Fruit fly (Drosophila melanogaster) whole organism, wandering third instar larva: ENCODE data around the gene Sox102F.

Source experiments
- Abd-B ChIP-seq: fragments of >200 bp; optimal IDR thresholded peaks from 2 replicates; lab custom pipeline; 2017; ENCODE audit warnings: missing biosample characterization, missing genetic modification characterization
- CG9705 ChIP-seq: fragments of 200-800 bp; sonication (Bioruptor generic); optimal IDR thresholded peaks from 2 replicates; lab custom pipeline; 2018; ENCODE audit warnings: missing biosample characterization, mild to moderate bottlenecking, missing genetic modification characterization
- Dfd ChIP-seq: fragments of >200 bp; optimal IDR thresholded peaks from 2 replicates; lab custom pipeline; 2017; ENCODE audit warnings: missing biosample characterization, missing genetic modification characterization
- GATAd ChIP-seq: sonication (Bioruptor generic); optimal IDR thresholded peaks from 2 replicates; lab custom pipeline; 2016; ENCODE audit warnings: missing biosample characterization, missing genetic modification characterization
- HLH106 ChIP-seq: fragments of 200-800 bp; optimal IDR thresholded peaks from 3 replicates; lab custom pipeline; 2019; ENCODE audit warnings: missing biosample characterization, mild to moderate bottlenecking, missing genetic modification characterization, moderate library complexity
- Hnf4 ChIP-seq: fragments of 200-800 bp; sonication (Bioruptor generic); optimal IDR thresholded peaks from 2 replicates; lab custom pipeline; 2016; ENCODE audit warnings: missing biosample characterization, mild to moderate bottlenecking, missing genetic modification characterization
- Hr78 ChIP-seq: fragments of >200 bp; optimal IDR thresholded peaks from 2 replicates; lab custom pipeline; 2017; ENCODE audit warnings: missing biosample characterization, missing genetic modification characterization
- Hr83 ChIP-seq: fragments of 200-300 bp; sonication (Bioruptor generic); optimal IDR thresholded peaks from 2 replicates; lab custom pipeline; 2016; ENCODE audit warnings: missing biosample characterization, mild to moderate bottlenecking, missing genetic modification characterization, moderate library complexity; ENCODE audit not compliant: poor library complexity, severe bottlenecking
- Mio ChIP-seq: sonication (Bioruptor generic); optimal IDR thresholded peaks from 2 replicates; lab custom pipeline; 2016; ENCODE audit warnings: missing biosample characterization, missing genetic modification characterization
- Myc ChIP-seq: fragments of >200 bp; optimal IDR thresholded peaks from 2 replicates; lab custom pipeline; 2017
- N ChIP-seq: fragments of >200 bp; optimal IDR thresholded peaks from 2 replicates; lab custom pipeline; 2018; ENCODE audit warnings: missing biosample characterization, missing external identifiers, missing genetic modification characterization
- OdsH ChIP-seq: fragments of 200-800 bp; sonication (Bioruptor generic); optimal IDR thresholded peaks from 2 replicates; lab custom pipeline; 2016; ENCODE audit warnings: missing biosample characterization, mild to moderate bottlenecking, missing genetic modification characterization
- Rel ChIP-seq, 2 experiments: fragments of 200-800 bp; sonication (Bioruptor generic) in 1 of 2; optimal IDR thresholded peaks; 2 replicates in 1 of 2; 3 replicates in 1 of 2; lab custom pipeline; 2016 to 2019; ENCODE audit warnings: mild to moderate bottlenecking in 2 of 2, missing biosample characterization in 2 of 2, missing genetic modification characterization in 2 of 2, moderate library complexity in 1 of 2
- Vsx2 ChIP-seq: fragments of 200-300, 225-300 bp; sonication (Bioruptor generic); optimal IDR thresholded peaks from 2 replicates; lab custom pipeline; 2018; ENCODE audit warnings: missing biosample characterization, missing genetic modification characterization; ENCODE audit not compliant: partially characterized antibody
- br ChIP-seq: fragments of 200-800 bp; sonication (Bioruptor generic); optimal IDR thresholded peaks from 2 replicates; lab custom pipeline; 2016; ENCODE audit warnings: missing biosample characterization, missing genetic modification characterization
- brk ChIP-seq: fragments of 200-800 bp; sonication (Bioruptor generic); optimal IDR thresholded peaks from 2 replicates; lab custom pipeline; 2016; ENCODE audit warnings: missing biosample characterization, mild to moderate bottlenecking, missing genetic modification characterization
- dl ChIP-seq, 2 experiments: fragments of 175-275, 200-275 bp in 1 of 2; fragments of 200-275 bp in 1 of 2; sonication (Bioruptor generic); optimal IDR thresholded peaks; lab custom pipeline; 2018; ENCODE audit warnings: mild to moderate bottlenecking in 2 of 2, missing biosample characterization in 2 of 2, missing genetic modification characterization in 2 of 2, moderate library complexity in 2 of 2; ENCODE audit not compliant: partially characterized antibody in 2 of 2, insufficient read depth in 1 of 2
- dmrt93B ChIP-seq: fragments of 200-800 bp; sonication (Bioruptor generic); optimal IDR thresholded peaks from 2 replicates; lab custom pipeline; 2018; ENCODE audit warnings: missing biosample characterization, mild to moderate bottlenecking, missing genetic modification characterization
- dsf ChIP-seq: sonication (Bioruptor generic); optimal IDR thresholded peaks from 2 replicates; lab custom pipeline; 2016; ENCODE audit warnings: missing biosample characterization, missing genetic modification characterization, borderline replicate concordance
- foxo ChIP-seq, 2 experiments: fragments of 200-800 bp; sonication (Bioruptor generic); optimal IDR thresholded peaks; 2 replicates in 1 of 2; 3 replicates in 1 of 2; lab custom pipeline; 2016 to 2017; ENCODE audit warnings: missing biosample characterization in 2 of 2, missing genetic modification characterization in 2 of 2
- fru ChIP-seq: fragments of 200-800 bp; sonication (Bioruptor generic); optimal IDR thresholded peaks from 3 replicates; lab custom pipeline; 2016; ENCODE audit warnings: missing biosample characterization, mild to moderate bottlenecking, missing genetic modification characterization
- jim ChIP-seq: fragments of 175-275, 200-325 bp; sonication (Bioruptor generic); optimal IDR thresholded peaks from 2 replicates; lab custom pipeline; 2016; ENCODE audit warnings: missing biosample characterization, mild to moderate bottlenecking, missing genetic modification characterization
- lola ChIP-seq: fragments of >200 bp; optimal IDR thresholded peaks from 2 replicates; lab custom pipeline; 2017; ENCODE audit warnings: missing biosample characterization, missing genetic modification characterization
- pan ChIP-seq: fragments of >200 bp; optimal IDR thresholded peaks from 2 replicates; lab custom pipeline; 2017
- psq ChIP-seq: fragments of 200-800 bp; sonication (Bioruptor generic); optimal IDR thresholded peaks from 3 replicates; lab custom pipeline; 2017; ENCODE audit warnings: missing biosample characterization, mild to moderate bottlenecking, missing genetic modification characterization, moderate library complexity
- rgr ChIP-seq: fragments of 200-800 bp; sonication (Bioruptor generic); optimal IDR thresholded peaks from 3 replicates; lab custom pipeline; 2016; ENCODE audit warnings: missing biosample characterization, mild to moderate bottlenecking, missing genetic modification characterization
- sage ChIP-seq: fragments of 200-800 bp; sonication (Bioruptor generic); optimal IDR thresholded peaks from 2 replicates; lab custom pipeline; 2016; ENCODE audit warnings: missing biosample characterization, mild to moderate bottlenecking, missing genetic modification characterization
- sv ChIP-seq: fragments of 200-800 bp; sonication (Bioruptor generic); optimal IDR thresholded peaks from 3 replicates; lab custom pipeline; 2016; ENCODE audit warnings: missing biosample characterization, missing genetic modification characterization
- tai ChIP-seq: sonication (Bioruptor generic); optimal IDR thresholded peaks from 2 replicates; lab custom pipeline; 2016; ENCODE audit warnings: missing biosample characterization, missing genetic modification characterization
- woc ChIP-seq: sonication (Bioruptor generic); optimal IDR thresholded peaks from 2 replicates; lab custom pipeline; 2016; ENCODE audit warnings: missing biosample characterization, mild to moderate bottlenecking, missing genetic modification characterization

The Sox102F gene

DNA sequence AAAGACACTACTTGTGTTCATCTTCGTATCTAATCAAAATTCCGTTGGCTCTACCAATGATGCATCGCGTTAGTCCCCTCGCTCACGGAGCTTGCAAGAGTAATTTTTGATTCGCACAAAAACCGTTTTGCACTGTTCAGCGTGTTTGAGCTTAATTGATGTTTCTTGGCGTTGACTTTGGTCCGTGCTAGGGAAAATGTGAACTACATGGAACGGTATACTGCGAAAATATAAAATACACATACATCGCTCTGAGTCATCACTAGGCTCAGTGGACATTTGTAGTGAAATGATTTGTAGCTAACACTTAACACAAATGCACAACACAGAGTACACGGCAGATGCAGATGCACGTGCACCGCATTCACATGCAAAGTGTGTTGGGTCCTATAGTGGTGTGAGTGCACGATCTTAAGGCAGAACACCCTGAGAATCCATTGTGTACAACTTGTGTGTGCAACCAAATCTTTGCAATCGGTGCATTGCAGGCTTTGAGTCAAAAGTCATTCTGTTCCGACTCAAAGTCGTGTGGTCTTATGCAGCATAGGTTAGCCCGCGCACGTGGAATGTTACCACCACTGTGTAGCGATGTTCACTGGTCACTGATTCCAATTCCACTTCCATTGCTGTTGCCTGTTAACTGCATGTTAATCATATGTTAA is at the start of gene Sox102F:
Gene Sox102F (minus strand): TSS at position 604 of the 662 bp plus-strand sequence.
- TF ChIP-seq fru (GFP tag; lab: Kevin White, UChicago) (no peak), Vsx2 (GFP tag; lab: Kevin White, UChicago) (no peak), br (GFP tag; lab: Kevin White, UChicago) (no peak), OdsH (GFP tag; lab: Kevin White, UChicago) (no peak), sv (GFP tag; lab: Kevin White, UChicago) (no peak), Dfd (GFP tag; lab: Kevin White, UChicago) (no peak), N (GFP tag; lab: Kevin White, UChicago) (no peak), psq (GFP tag; lab: Kevin White, UChicago) (no peak), foxo (GFP tag; optimal IDR thresholded peaks at IDR 0.05; lab: Kevin White, UChicago) (no peak), Hr83 (no peak)

DNA sequence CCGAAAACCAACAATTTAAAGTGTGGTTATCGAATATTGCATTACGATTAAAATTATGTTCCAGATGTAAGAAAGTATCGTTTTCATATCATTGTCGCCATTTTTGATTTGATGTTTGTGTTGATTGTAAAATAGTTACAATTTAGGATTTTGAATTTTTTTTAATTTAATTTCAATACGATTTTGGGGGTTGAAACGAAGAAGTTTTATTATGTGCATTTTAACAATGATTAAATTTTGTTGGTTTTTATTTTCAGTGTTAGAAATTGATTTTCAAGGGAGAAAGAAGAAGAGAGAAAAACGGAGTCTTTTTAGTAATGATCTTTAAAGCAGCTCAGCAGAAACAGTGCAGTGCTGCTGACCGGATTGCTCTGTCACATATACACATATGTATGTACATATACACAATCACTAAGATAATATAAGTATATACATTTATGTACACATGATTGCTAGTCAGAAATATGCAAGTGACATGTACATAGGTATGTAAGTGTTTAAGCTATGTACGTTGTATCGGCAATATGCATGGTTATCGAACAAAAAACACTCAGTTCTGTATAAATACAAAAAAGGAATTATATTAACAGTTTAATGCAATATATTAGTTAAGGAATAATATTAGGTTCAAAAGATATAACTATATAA is 45.0 kb upstream of the Sox102F start:
- TF ChIP-seq GATAd (GFP tag; lab: Kevin White, UChicago) (no peak), jim (GFP tag; lab: Kevin White, UChicago) (no peak)

DNA sequence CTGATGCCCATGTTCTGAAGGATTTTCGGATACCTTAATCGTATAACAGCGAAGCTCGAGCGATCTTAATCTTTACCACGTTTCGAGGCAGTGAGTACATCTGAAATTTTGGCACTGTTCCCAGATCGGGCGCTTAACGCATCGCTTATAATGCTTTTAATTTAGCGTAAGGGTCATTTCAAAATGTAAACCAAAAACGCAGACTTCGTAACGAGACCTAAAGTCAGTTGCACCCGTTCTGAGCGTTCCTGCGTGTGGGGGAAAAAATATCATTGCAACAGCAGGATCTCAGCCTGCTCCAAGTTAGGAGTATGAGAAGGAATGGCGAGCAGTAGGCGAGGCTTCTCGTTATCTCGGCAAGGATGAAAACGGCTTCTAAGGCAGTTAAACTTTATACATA is 33.7 kb upstream of the Sox102F start:
- TF ChIP-seq dl (GFP tag; optimal IDR thresholded peaks at IDR 0.05; lab: Kevin White, UChicago; ENCODE audit: insufficient read depth in 1 of 2, partially characterized antibody in 2 of 2), result no peak
- no peak for TF ChIP-seq foxo (GFP tag; optimal IDR thresholded peaks at IDR 0.05; lab: Kevin White, UChicago)
- TF ChIP-seq dmrt93B (GFP tag; lab: Kevin White, UChicago), result no peak
- TF ChIP-seq N (GFP tag; lab: Kevin White, UChicago), result no peak
- TF ChIP-seq psq (GFP tag; lab: Kevin White, UChicago), result no peak
- no peak for TF ChIP-seq sage
- no peak for TF ChIP-seq CG9705 (GFP tag; lab: Kevin White, UChicago)
- TF ChIP-seq HLH106, result no peak
- no peak for TF ChIP-seq jim (GFP tag; lab: Kevin White, UChicago)
- no peak for TF ChIP-seq Abd-B (GFP tag; lab: Kevin White, UChicago)
- no peak for TF ChIP-seq Rel (GFP tag; optimal IDR thresholded peaks at IDR 0.05; lab: Kevin White, UChicago)
- no peak for TF ChIP-seq Rel (tag; optimal IDR thresholded peaks at IDR 0.05; lab: Kevin White, UChicago)
- no peak for TF ChIP-seq Hr83
- no peak for TF ChIP-seq tai (GFP tag; lab: Kevin White, UChicago)
- no peak for TF ChIP-seq Mio (GFP tag; lab: Kevin White, UChicago)
- no peak for TF ChIP-seq woc
- TF ChIP-seq rgr (GFP tag; lab: Kevin White, UChicago), result no peak
- TF ChIP-seq Dfd (GFP tag; lab: Kevin White, UChicago), result no peak
- TF ChIP-seq lola (GFP tag; lab: Kevin White, UChicago), result no peak
- TF ChIP-seq dsf, result no peak
- no peak for TF ChIP-seq sv (GFP tag; lab: Kevin White, UChicago)

DNA sequence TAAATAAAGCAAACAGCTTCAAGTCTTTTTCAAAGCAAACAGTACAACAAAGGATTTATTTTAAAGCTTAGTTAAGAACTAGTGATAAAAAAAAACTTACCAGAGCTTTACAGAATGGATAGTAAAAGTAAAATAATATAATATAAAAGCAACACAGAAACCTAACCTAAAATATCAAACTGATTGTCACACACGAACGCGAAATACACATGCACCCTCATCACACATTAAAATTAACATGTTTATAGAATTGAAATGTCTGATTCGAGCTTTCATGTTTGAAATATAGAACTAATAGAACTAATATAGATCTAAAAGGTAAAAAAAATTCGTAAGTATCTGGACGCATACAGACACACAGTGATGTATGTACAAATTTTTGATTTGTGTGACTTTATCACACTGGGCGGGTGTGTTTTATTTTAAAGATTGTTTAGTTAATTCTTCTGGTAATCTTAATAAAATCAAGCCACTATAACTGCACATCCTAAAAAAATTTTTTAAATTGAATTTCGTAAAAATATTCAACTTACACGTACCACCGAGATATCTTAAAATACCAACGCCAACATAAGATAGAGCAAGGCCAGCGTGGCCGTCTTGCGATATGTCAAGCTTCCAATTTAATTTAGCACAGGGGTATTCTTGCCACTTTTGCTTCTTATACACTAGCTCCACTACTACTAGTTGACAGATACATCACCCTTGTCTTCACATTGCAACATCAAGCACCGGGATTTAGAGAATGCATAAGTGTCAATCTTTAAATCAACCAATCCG is 32.4 kb upstream of the Sox102F start, which contains the start of gene Gyf:
Gene Gyf (minus strand): TSS at position 589 of the 780 bp plus-strand sequence.
- no peak for TF ChIP-seq pan
- TF ChIP-seq woc, result peak; percentile 87
- TF ChIP-seq brk (GFP tag; lab: Kevin White, UChicago), result peak; percentile 43
- TF ChIP-seq fru (GFP tag; lab: Kevin White, UChicago), result no peak
- TF ChIP-seq Hr78, result peak; percentile 92
- peak; percentile 41 for TF ChIP-seq Myc (lab: Kevin White, UChicago)
- peak; percentile 98 for TF ChIP-seq N (GFP tag; lab: Kevin White, UChicago)
- TF ChIP-seq Hnf4 (GFP tag; lab: Kevin White, UChicago), result peak; percentile 7
- TF ChIP-seq, all 38 proteins: peak for 6
